Fruit fly (Drosophila melanogaster) whole organism, pupa: ENCODE measurements around the gene CG3982.

Source experiments
- CG10348 ChIP-seq: fragments of 200-800 bp; sonication (Bioruptor generic); IDR thresholded peaks from 2 replicates; pipeline ENCODE4 v1.3.6; 2022; ENCODE audit warnings: missing biosample characterization, missing genetic modification characterization
- CG12605 ChIP-seq: fragments of 200-800 bp; sonication (Bioruptor generic); IDR thresholded peaks from 2 replicates; pipeline ENCODE4 v1.3.6; 2022; ENCODE audit warnings: missing biosample characterization, missing genetic modification characterization
- CG13204 ChIP-seq: fragments of 200-800 bp; sonication (Bioruptor generic); optimal IDR thresholded peaks from 2 replicates; lab custom pipeline; 2018; ENCODE audit warnings: missing biosample characterization, mild to moderate bottlenecking, missing genetic modification characterization, moderate library complexity
- CG14655 ChIP-seq: fragments of 200-800 bp; sonication (Bioruptor generic); optimal IDR thresholded peaks from 3 replicates; lab custom pipeline; 2017; ENCODE audit warnings: mild to moderate bottlenecking, missing biosample characterization, missing genetic modification reagents, missing genetic modification characterization
- CG15710 ChIP-seq: fragments of 200-800 bp; sonication (Bioruptor generic); optimal IDR thresholded peaks from 2 replicates; lab custom pipeline; 2018; ENCODE audit warnings: missing biosample characterization, mild to moderate bottlenecking, missing genetic modification characterization, moderate library complexity
- CG17806 ChIP-seq: fragments of 200-800 bp; sonication (Bioruptor generic); optimal IDR thresholded peaks from 2 replicates; lab custom pipeline; 2018; ENCODE audit warnings: missing biosample characterization, mild to moderate bottlenecking, missing genetic modification characterization, moderate library complexity
- CG32121 ChIP-seq: fragments of 200-800 bp; sonication (Bioruptor generic); IDR thresholded peaks from 2 replicates; pipeline ENCODE4 v1.3.6; 2022; ENCODE audit warnings: missing biosample characterization, missing genetic modification characterization
- CG34367 ChIP-seq: fragments of 200-800 bp; sonication (Bioruptor generic); optimal IDR thresholded peaks from 2 replicates; lab custom pipeline; 2018; ENCODE audit warnings: missing biosample characterization, mild to moderate bottlenecking, missing genetic modification characterization
- CG4496 ChIP-seq: fragments of 200-800 bp; sonication (Bioruptor generic); IDR thresholded peaks from 3 replicates; pipeline ENCODE4 v1.3.6; 2022; ENCODE audit warnings: missing biosample characterization, missing genetic modification characterization
- CG8159 ChIP-seq: fragments of 200-800 bp; sonication (Bioruptor generic); optimal IDR thresholded peaks from 3 replicates; lab custom pipeline; 2018; ENCODE audit warnings: missing biosample characterization, mild to moderate bottlenecking, missing genetic modification characterization, moderate library complexity
- CG8301 ChIP-seq: fragments of 200-800 bp; sonication (Bioruptor generic); optimal IDR thresholded peaks from 2 replicates; lab custom pipeline; 2018; ENCODE audit warnings: missing biosample characterization, mild to moderate bottlenecking, missing genetic modification characterization
- CG9948 ChIP-seq: fragments of 200-800 bp; sonication (Bioruptor generic); optimal IDR thresholded peaks from 2 replicates; lab custom pipeline; 2018; ENCODE audit warnings: missing biosample characterization, mild to moderate bottlenecking, missing genetic modification characterization, moderate library complexity
- D1 ChIP-seq: fragments of 200-800 bp; sonication (Bioruptor generic); optimal IDR thresholded peaks from 2 replicates; lab custom pipeline; 2018; ENCODE audit warnings: missing biosample characterization, mild to moderate bottlenecking, missing genetic modification characterization, moderate library complexity
- EcR ChIP-seq: fragments of 200-800 bp; sonication (Bioruptor generic); optimal IDR thresholded peaks from 3 replicates; lab custom pipeline; 2019; ENCODE audit warnings: missing biosample characterization, missing genetic modification characterization, mild to moderate bottlenecking, moderate library complexity, missing genetic modification reagents
- Ets98B ChIP-seq: fragments of 200-800 bp; sonication (Bioruptor generic); IDR thresholded peaks from 2 replicates; pipeline ENCODE4 v1.3.6; 2022; ENCODE audit warnings: missing biosample characterization, missing genetic modification characterization
- Pif1A ChIP-seq: fragments of 200-800 bp; sonication (Bioruptor generic); optimal IDR thresholded peaks from 3 replicates; lab custom pipeline; 2016; ENCODE audit warnings: missing biosample characterization, missing genetic modification characterization
- Pif1B ChIP-seq: fragments of 200-800 bp; sonication (Bioruptor generic); optimal IDR thresholded peaks from 3 replicates; lab custom pipeline; 2016; ENCODE audit warnings: missing biosample characterization, missing genetic modification characterization
- Snoo ChIP-seq: fragments of 200-800 bp; sonication (Bioruptor generic); optimal IDR thresholded peaks from 3 replicates; lab custom pipeline; 2017; ENCODE audit warnings: missing biosample characterization, mild to moderate bottlenecking, missing genetic modification characterization, inconsistent platforms
- fd96Ca ChIP-seq: fragments of 200-800 bp; sonication (Bioruptor generic); IDR thresholded peaks from 3 replicates; pipeline ENCODE4 v1.3.6; 2022; ENCODE audit warnings: missing biosample characterization, missing genetic modification characterization
- gl ChIP-seq: fragments of 200-800 bp; sonication (Bioruptor generic); optimal IDR thresholded peaks from 2 replicates; lab custom pipeline; 2018; ENCODE audit warnings: missing biosample characterization, mild to moderate bottlenecking, missing genetic modification characterization
- rn ChIP-seq: fragments of 200-800 bp; sonication (Bioruptor generic); IDR thresholded peaks from 2 replicates; pipeline ENCODE4 v1.3.6; 2022; ENCODE audit warnings: missing biosample characterization, missing genetic modification characterization

The CG3982 gene

DNA sequence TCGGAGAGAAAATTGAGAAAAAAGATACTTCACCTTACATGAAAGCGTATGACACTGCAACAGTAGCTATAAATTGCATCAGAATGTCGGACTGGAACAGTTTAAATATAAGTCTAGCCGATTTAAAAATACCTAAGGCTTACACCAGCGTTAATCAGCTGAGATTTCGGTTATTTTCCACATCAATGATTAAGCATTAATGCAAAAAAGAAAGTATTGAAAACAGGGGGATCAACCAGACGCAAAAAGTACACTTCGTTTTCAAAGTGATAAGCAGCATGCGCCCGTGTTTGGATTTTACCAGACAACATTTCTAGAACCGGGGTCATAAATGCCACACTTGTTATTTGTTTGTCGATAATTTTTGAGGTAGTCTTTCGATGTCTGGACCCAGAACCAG, 4.9 kb upstream of the CG3982 start:
- no peak for TF ChIP-seq Snoo
- TF ChIP-seq CG10348 (GFP tag; lab: Robert Waterston, UW): no peak
- no peak for TF ChIP-seq CG17806 (tag; lab: Kevin White, UChicago)
- no peak for TF ChIP-seq CG9948 (tag; lab: Kevin White, UChicago)
- TF ChIP-seq CG4496 (GFP tag; lab: Robert Waterston, UW): no peak
- TF ChIP-seq CG34367: no peak
- TF ChIP-seq Pif1A (GFP tag; lab: Kevin White, UChicago): no peak
- no peak for TF ChIP-seq rn
- no peak for TF ChIP-seq Ets98B (GFP tag; lab: Robert Waterston, UW)
- no peak for TF ChIP-seq EcR (GFP tag; lab: Kevin White, UChicago)
- TF ChIP-seq, all 21 proteins: peak for 0

DNA sequence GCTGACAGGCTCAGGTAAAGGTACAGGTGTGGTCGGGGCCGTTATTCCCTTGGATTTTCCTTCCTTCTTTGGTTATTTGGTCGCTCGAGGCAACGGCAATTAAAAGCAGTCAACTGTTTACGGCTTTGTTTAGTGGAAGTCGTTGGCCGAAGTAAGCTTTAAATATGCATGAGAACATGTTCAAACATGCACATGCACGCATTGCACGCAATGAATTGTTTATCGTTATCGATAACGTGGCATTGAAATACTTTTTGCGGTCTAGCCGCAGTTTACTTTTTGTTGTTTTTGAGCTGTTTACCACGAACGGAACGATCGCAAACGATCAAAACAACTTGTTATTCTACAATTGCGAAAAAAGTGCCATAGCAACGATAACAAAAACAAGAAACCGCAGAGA, 4.4 kb upstream of the CG3982 start:
- peak; percentile 6; the same call in 1 of the 3 replicates for TF ChIP-seq CG4496 (GFP tag; lab: Robert Waterston, UW)
- TF ChIP-seq EcR (GFP tag; lab: Kevin White, UChicago): peak; percentile 15
- no peak for TF ChIP-seq CG32121 (GFP tag; lab: Robert Waterston, UW)
- no peak for TF ChIP-seq CG12605

DNA sequence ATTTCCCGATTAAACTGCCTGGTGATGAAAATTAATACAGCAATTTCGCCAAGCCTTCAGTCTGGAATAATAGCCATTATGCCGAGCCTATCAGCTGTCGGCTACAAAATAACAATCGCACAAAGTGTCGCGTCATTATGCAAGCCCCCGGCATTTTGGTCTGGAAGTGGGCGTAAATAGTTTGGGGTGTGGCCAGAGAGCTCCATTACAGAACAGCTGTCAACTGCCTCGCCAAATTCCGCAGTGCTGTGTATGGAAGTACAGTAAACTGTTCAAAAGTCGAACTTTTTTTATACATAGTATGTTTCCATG, 3.6 kb upstream of the CG3982 start:
- TF ChIP-seq CG8159 (tag; lab: Kevin White, UChicago): no peak
- TF ChIP-seq CG32121 (GFP tag; lab: Robert Waterston, UW): no peak
- TF ChIP-seq Snoo: no peak
- TF ChIP-seq CG34367: no peak
- TF ChIP-seq CG17806 (tag; lab: Kevin White, UChicago): no peak
- TF ChIP-seq D1 (tag; lab: Kevin White, UChicago): no peak
- no peak for TF ChIP-seq CG12605
- TF ChIP-seq CG8301: no peak
- no peak for TF ChIP-seq Pif1A (GFP tag; lab: Kevin White, UChicago)
- TF ChIP-seq CG15710 (tag; lab: Kevin White, UChicago): no peak
- no peak for TF ChIP-seq rn
- no peak for TF ChIP-seq CG10348 (GFP tag; lab: Robert Waterston, UW)

DNA sequence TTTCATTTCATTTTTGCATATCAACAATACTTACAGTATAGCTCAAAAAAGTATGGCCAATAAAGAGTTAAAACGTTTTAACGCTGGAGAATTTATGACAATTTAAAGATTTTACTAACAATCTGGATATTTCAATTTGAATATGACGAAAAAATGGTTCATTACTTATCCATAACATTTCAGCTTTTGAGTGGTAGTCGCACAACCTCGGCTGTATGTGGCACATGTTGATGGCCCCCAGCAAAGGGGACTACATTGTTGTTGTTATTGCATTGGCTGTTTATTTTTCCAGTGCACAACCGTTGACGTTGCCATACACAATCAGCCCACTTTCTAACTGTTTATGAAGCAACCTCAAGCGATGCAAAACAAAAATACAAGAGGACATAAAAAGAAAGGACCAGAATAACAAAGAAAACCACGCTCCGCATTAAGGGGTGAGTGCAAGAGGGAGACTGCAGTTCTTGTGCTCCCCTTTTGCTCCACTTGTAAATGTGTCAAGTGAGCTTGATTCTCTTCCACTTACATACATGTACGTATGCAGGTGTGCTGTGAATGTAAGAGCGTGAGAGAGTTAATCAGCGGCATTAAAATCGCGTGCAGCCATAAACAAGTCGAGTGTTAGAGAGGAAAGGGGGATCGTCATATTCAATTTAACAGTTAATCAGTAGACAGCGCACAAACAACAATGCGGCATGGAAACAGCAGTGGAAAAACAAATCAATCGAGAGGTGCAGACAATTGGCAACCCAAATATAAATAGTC, 3.0 kb upstream of the CG3982 start:
- TF ChIP-seq EcR (GFP tag; lab: Kevin White, UChicago): peak; percentile 91
- peak; percentile 94 for TF ChIP-seq Pif1A (GFP tag; lab: Kevin White, UChicago)
- TF ChIP-seq CG8301: peak; percentile 93
- peak; percentile 93 for TF ChIP-seq CG9948 (tag; lab: Kevin White, UChicago)
- TF ChIP-seq CG10348 (GFP tag; lab: Robert Waterston, UW): peak; percentile 80
- TF ChIP-seq gl: peak; percentile 91
- TF ChIP-seq CG13204 (GFP tag; lab: Kevin White, UChicago): peak; percentile 86
- TF ChIP-seq CG4496 (GFP tag; lab: Robert Waterston, UW): peak; percentile 95
- peak; percentile 97 for TF ChIP-seq CG8159 (tag; lab: Kevin White, UChicago)
- TF ChIP-seq CG17806 (tag; lab: Kevin White, UChicago): peak; percentile 95
- peak; percentile 96 for TF ChIP-seq CG32121 (GFP tag; lab: Robert Waterston, UW)
- peak; percentile 92 for TF ChIP-seq fd96Ca (GFP tag; lab: Robert Waterston, UW)
- peak; percentile 96 for TF ChIP-seq D1 (tag; lab: Kevin White, UChicago)
- peak; percentile 97 for TF ChIP-seq CG15710 (tag; lab: Kevin White, UChicago)
- TF ChIP-seq Ets98B (GFP tag; lab: Robert Waterston, UW): peak; percentile 96
- TF ChIP-seq Snoo: peak; percentile 94
- TF ChIP-seq CG14655 (GFP tag; lab: Kevin White, UChicago): peak; percentile 92
- peak; percentile 93 for TF ChIP-seq CG12605
- peak; percentile 96 for TF ChIP-seq Pif1B
- peak; percentile 95 for TF ChIP-seq CG34367
- TF ChIP-seq rn: peak; percentile 74

DNA sequence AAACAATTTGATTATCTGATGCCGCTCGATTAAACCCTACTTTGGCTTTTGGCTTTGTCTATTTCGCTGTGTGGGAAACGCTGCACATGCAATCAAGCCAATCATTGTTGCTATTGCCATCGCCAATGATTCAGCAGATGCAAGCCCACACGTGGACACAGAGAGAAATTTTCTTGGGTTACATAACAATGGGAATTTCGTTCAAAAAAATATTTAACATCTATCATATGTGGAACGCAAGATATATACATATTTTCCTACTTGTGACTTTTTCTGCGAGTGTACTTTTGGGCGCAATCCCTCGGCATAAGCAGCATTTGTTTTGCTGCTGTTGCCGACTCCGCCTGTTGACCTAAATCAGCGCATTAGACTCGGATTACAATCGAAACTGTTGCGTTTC, 2.1 kb upstream of the CG3982 start:
- TF ChIP-seq CG8159 (tag; lab: Kevin White, UChicago): peak; percentile 47
- TF ChIP-seq CG12605: peak; percentile 62
- TF ChIP-seq Ets98B (GFP tag; lab: Robert Waterston, UW): peak; percentile 85
- TF ChIP-seq CG9948 (tag; lab: Kevin White, UChicago): peak; percentile 45
- TF ChIP-seq CG13204 (GFP tag; lab: Kevin White, UChicago): no peak
- peak; percentile 5 for TF ChIP-seq Pif1B
- peak; percentile 64 for TF ChIP-seq CG17806 (tag; lab: Kevin White, UChicago)
- no peak for TF ChIP-seq CG10348 (GFP tag; lab: Robert Waterston, UW)
- TF ChIP-seq EcR (GFP tag; lab: Kevin White, UChicago): no peak
- peak; percentile 89 for TF ChIP-seq fd96Ca (GFP tag; lab: Robert Waterston, UW)
- TF ChIP-seq rn: peak; percentile 60
- peak; percentile 85 for TF ChIP-seq CG4496 (GFP tag; lab: Robert Waterston, UW)
- TF ChIP-seq CG15710 (tag; lab: Kevin White, UChicago): peak; percentile 40
- TF ChIP-seq gl: no peak
- no peak for TF ChIP-seq D1 (tag; lab: Kevin White, UChicago)
- TF ChIP-seq Pif1A (GFP tag; lab: Kevin White, UChicago): peak; percentile 61
- peak; percentile 36 for TF ChIP-seq CG14655 (GFP tag; lab: Kevin White, UChicago)
- peak; percentile 21 for TF ChIP-seq Snoo
- TF ChIP-seq CG32121 (GFP tag; lab: Robert Waterston, UW): peak; percentile 90
- TF ChIP-seq CG8301: peak; percentile 53
- peak; percentile 21 for TF ChIP-seq CG34367
